Fruit fly (Drosophila melanogaster): ENCODE data around the gene Atg17.
A peak's percentile ranks its signal among the peaks of the same experiment; 100 is the strongest.

Gene Atg17

DNA sequence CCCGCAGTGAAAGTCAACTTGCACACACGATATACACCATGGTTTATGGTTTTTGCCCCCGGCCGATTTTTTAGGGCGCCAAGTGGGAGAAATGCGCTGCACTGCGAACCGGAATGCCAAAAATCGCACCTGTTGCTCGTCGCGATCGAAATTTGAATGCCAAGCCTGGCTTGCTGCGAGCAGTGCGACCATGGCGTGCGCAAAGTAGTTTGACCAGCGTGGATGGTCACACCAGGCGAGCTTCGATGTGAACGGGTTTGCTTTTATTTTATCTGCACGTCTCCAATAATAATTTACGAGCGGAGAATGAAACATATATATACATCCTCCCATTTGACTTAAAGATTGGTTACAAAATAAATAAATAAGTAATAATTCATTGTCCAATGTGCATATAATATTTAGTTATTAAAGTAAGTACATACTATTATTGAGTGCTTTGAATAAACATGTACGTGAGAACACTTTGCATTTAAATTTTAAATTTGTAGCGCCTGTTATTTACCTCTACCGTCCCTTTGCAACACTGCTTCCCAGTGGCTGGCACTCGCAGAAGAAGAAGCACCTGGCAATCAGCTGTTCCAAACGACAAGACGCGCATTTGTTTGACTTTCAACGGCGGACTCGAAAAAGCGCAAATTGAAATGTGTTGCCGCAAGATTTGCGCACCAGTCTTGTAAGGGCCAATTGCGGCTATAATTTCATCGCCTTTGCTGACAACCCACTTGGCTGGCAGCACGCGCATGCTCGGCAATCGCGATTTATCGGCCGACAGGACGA lies 15.9 kb downstream of the Atg17 start, which contains the start of the genes Rab23 and plx (continued):
- TF ChIP-seq gcm2 (GFP tag; optimal IDR thresholded peaks at IDR 0.05) (no peak), Dek (tag; optimal IDR thresholded peaks at IDR 0.05) (no peak), HLHmδ (GFP tag; optimal IDR thresholded peaks at IDR 0.05) (no peak), unc-4 (GFP tag; IDR thresholded peaks at IDR 0.05; ENCODE audit: partially characterized antibody) (peak; percentile 47; the same call in 1 of the 2 replicates), CG2889 (GFP tag; IDR thresholded peaks at IDR 0.05) (no peak), CG42726 (GFP tag; IDR thresholded peaks at IDR 0.05; ENCODE audit: partially characterized antibody) (peak; percentile 27; the same call in 1 of the 2 replicates), danr (GFP tag; IDR thresholded peaks at IDR 0.05) (no peak), nau (GFP tag; optimal IDR thresholded peaks at IDR 0.05) (no peak), Mrtf (GFP tag; IDR thresholded peaks at IDR 0.05) (no peak), CG34422 (GFP tag; IDR thresholded peaks at IDR 0.05) (no peak), rib (GFP tag; IDR thresholded peaks at IDR 0.05) (no peak), B-H1 (GFP tag; IDR thresholded peaks at IDR 0.05) (no peak), gt (GFP tag; IDR thresholded peaks at IDR 0.05) (no peak), sqz (GFP tag; optimal IDR thresholded peaks at IDR 0.05) (no peak), CG11456 (GFP tag; IDR thresholded peaks at IDR 0.05) (no peak; the same call in 2 of the 3 replicates), CkIIα-i1 (GFP tag; IDR thresholded peaks at IDR 0.05) (no peak), CG7928 (GFP tag; optimal IDR thresholded peaks at IDR 0.05) (no peak), CG34224 (GFP tag; IDR thresholded peaks at IDR 0.05; ENCODE audit: partially characterized antibody) (no peak; the same call in 2 of the 3 replicates), Camta (GFP tag; optimal IDR thresholded peaks at IDR 0.05) (no peak), hb (GFP tag; IDR thresholded peaks at IDR 0.05; ENCODE audit: partially characterized antibody) (0 out of 3 replicates have a peak, but pooled peaks have one; percentile 16), CG9932 (GFP tag; IDR thresholded peaks at IDR 0.05) (peak; percentile 34), CHES-1-like (GFP tag; optimal IDR thresholded peaks at IDR 0.05) (no peak), Lhr (GFP tag; optimal IDR thresholded peaks at IDR 0.05) (peak; percentile 50), E2f1 (GFP tag; IDR thresholded peaks at IDR 0.05) (peak; percentile 27; the same call in 1 of the 2 replicates), lilli (GFP tag; optimal IDR thresholded peaks at IDR 0.05) (peak; percentile 37), bab2 (GFP tag; optimal IDR thresholded peaks at IDR 0.05) (no peak), CG12219 (GFP tag; optimal IDR thresholded peaks at IDR 0.05) (no peak), CG16815 (GFP tag; optimal IDR thresholded peaks at IDR 0.05) (no peak), Neu2 (GFP tag; optimal IDR thresholded peaks at IDR 0.05; ENCODE audit: borderline replicate concordance) (no peak), CG4820 (GFP tag; optimal IDR thresholded peaks at IDR 0.05) (no peak), Nf-YC (tag; optimal IDR thresholded peaks at IDR 0.05) (peak; percentile 23), MESR4 (GFP tag; optimal IDR thresholded peaks at IDR 0.05) (no peak), CG6791 (GFP tag; IDR thresholded peaks at IDR 0.05; ENCODE audit: partially characterized antibody) (no peak), crp (GFP tag; optimal IDR thresholded peaks at IDR 0.05) (peak; percentile 96 to 99), ash1 (GFP tag; optimal IDR thresholded peaks at IDR 0.05) (no peak), ci (GFP tag; IDR thresholded peaks at IDR 0.05) (peak; percentile 38; the same call in 2 of the 3 replicates), CG16813 (GFP tag; IDR thresholded peaks at IDR 0.05; ENCODE audit: partially characterized antibody) (0 out of 3 replicates have a peak, but pooled peaks have one; percentile 25), CG11247 (GFP tag; IDR thresholded peaks at IDR 0.05) (no peak), stc (GFP tag; IDR thresholded peaks at IDR 0.05) (no peak), CG3065 (GFP tag; optimal IDR thresholded peaks at IDR 0.05) (no peak), knrl (GFP tag; IDR thresholded peaks at IDR 0.05; ENCODE audit: partially characterized antibody) (no peak), Xbp1 (GFP tag; optimal IDR thresholded peaks at IDR 0.05) (peak; percentile 36), Mes4 (GFP tag; optimal IDR thresholded peaks at IDR 0.05) (no peak), vvl (GFP tag; IDR thresholded peaks at IDR 0.05) (peak; percentile 11; the same call in 1 of the 2 replicates), CG12104 (GFP tag; optimal IDR thresholded peaks at IDR 0.05) (peak; percentile 48), CG12391 (tag; optimal IDR thresholded peaks at IDR 0.05) (peak; percentile 40), ac (GFP tag; optimal IDR thresholded peaks at IDR 0.05) (no peak), jing (GFP tag; optimal IDR thresholded peaks at IDR 0.05) (no peak), NC2β (GFP tag; optimal IDR thresholded peaks at IDR 0.05) (no peak)
